Fruit fly (Drosophila melanogaster) whole organism, embryonic: ENCODE data around the gene Plod.
A peak's percentile ranks its signal among the peaks of the same experiment; 100 is the strongest.

Experiments
- B-H1 ChIP-seq: fragments of 200-800 bp; sonication (Bioruptor generic); IDR thresholded peaks from 3 replicates; pipeline ENCODE4 v1.3.6; 2022; ENCODE audit warnings: missing biosample characterization, missing genetic modification characterization
- CG10959 ChIP-seq: fragments of 200-800 bp; sonication (Bioruptor generic); IDR thresholded peaks from 2 replicates; pipeline ENCODE4 v1.3.6; 2022; ENCODE audit warnings: missing biosample characterization, missing genetic modification characterization
- CG12071 ChIP-seq: fragments of 200-800 bp; sonication (Bioruptor generic); optimal IDR thresholded peaks from 3 replicates; lab custom pipeline; 2018; ENCODE audit warnings: missing biosample characterization, mild to moderate bottlenecking, missing genetic modification characterization
- CG12219 ChIP-seq: fragments of 200-800 bp; sonication (Bioruptor generic); optimal IDR thresholded peaks from 3 replicates; lab custom pipeline; 2018; ENCODE audit warnings: missing biosample characterization, mild to moderate bottlenecking, missing genetic modification characterization
- CG13775 ChIP-seq: fragments of 200-800 bp; sonication (Bioruptor generic); optimal IDR thresholded peaks from 3 replicates; lab custom pipeline; 2017; ENCODE audit warnings: missing biosample characterization, mild to moderate bottlenecking, missing genetic modification characterization
- CG14014 ChIP-seq: fragments of 200-800 bp; sonication (Bioruptor generic); IDR thresholded peaks from 2 replicates; pipeline ENCODE4 v1.3.6; 2022; ENCODE audit warnings: missing biosample characterization, missing genetic modification characterization
- CG14860 ChIP-seq: fragments of 200-800 bp; sonication (Bioruptor generic); IDR thresholded peaks from 3 replicates; pipeline ENCODE4 v1.3.6; 2022; ENCODE audit warnings: missing biosample characterization, missing genetic modification characterization; ENCODE audit not compliant: partially characterized antibody
- CG1647 ChIP-seq: fragments of 200-800 bp; sonication (Bioruptor generic); optimal IDR thresholded peaks from 3 replicates; lab custom pipeline; 2016; ENCODE audit warnings: missing biosample characterization, missing genetic modification characterization
- CG16779 ChIP-seq: fragments of 200-800 bp; sonication (Bioruptor generic); IDR thresholded peaks from 2 replicates; pipeline ENCODE4 v1.3.6; 2022; ENCODE audit warnings: missing biosample characterization, missing genetic modification characterization
- CG16863 ChIP-seq: fragments of 200-800 bp; sonication (Bioruptor generic); optimal IDR thresholded peaks from 3 replicates; lab custom pipeline; 2016; ENCODE audit warnings: missing biosample characterization, missing genetic modification characterization
- CG17328 ChIP-seq: fragments of 200-800 bp; sonication (Bioruptor generic); IDR thresholded peaks from 2 replicates; pipeline ENCODE4 v1.3.6; 2022; ENCODE audit warnings: missing biosample characterization, missing genetic modification characterization
- CG17359 ChIP-seq: fragments of 200-800 bp; sonication (Bioruptor generic); optimal IDR thresholded peaks from 3 replicates; lab custom pipeline; 2018; ENCODE audit warnings: missing biosample characterization, mild to moderate bottlenecking, missing genetic modification characterization, moderate library complexity
- CG1792 ChIP-seq: fragments of 200-800 bp; sonication (Bioruptor generic); optimal IDR thresholded peaks from 2 replicates; lab custom pipeline; 2016; ENCODE audit warnings: missing biosample characterization, missing genetic modification characterization
- CG5953 ChIP-seq: fragments of 200-800 bp; sonication (Bioruptor generic); IDR thresholded peaks from 2 replicates; pipeline ENCODE4 v1.3.6; 2022; ENCODE audit warnings: missing biosample characterization, missing genetic modification characterization
- CG7271 ChIP-seq: fragments of 200-800 bp; sonication (Bioruptor generic); optimal IDR thresholded peaks from 2 replicates; lab custom pipeline; 2018; ENCODE audit warnings: missing biosample characterization, mild to moderate bottlenecking, missing genetic modification characterization, moderate library complexity
- CG7839 ChIP-seq: fragments of 200-800 bp; sonication (Bioruptor generic); optimal IDR thresholded peaks from 3 replicates; lab custom pipeline; 2018; ENCODE audit warnings: missing biosample characterization, mild to moderate bottlenecking, missing genetic modification characterization, moderate library complexity
- D19A ChIP-seq: fragments of 200-800 bp; optimal IDR thresholded peaks from 3 replicates; lab custom pipeline; 2019; ENCODE audit warnings: missing biosample characterization, mild to moderate bottlenecking, missing genetic modification characterization, moderate library complexity
- Dek ChIP-seq: fragments of 200-800 bp; sonication (Bioruptor generic); optimal IDR thresholded peaks from 3 replicates; lab custom pipeline; 2019; ENCODE audit warnings: missing biosample characterization, mild to moderate bottlenecking, missing genetic modification characterization, moderate library complexity
- Dll ChIP-seq: fragments of 200-800 bp; sonication (Bioruptor generic); IDR thresholded peaks from 4 replicates; pipeline ENCODE4 v1.3.6; 2022; ENCODE audit warnings: missing biosample characterization, missing genetic modification characterization; ENCODE audit not compliant: partially characterized antibody
- E2f2 ChIP-seq: fragments of 200-800 bp; sonication (Bioruptor generic); IDR thresholded peaks from 2 replicates; pipeline ENCODE4 v1.3.6; 2022; ENCODE audit warnings: missing biosample characterization, missing genetic modification characterization
- Fer3 ChIP-seq: fragments of 200-800 bp; sonication (Bioruptor generic); optimal IDR thresholded peaks from 2 replicates; lab custom pipeline; 2018; ENCODE audit warnings: missing biosample characterization, mild to moderate bottlenecking, missing genetic modification characterization, moderate library complexity
- Gsc ChIP-seq: fragments of 200-800 bp; sonication (Bioruptor generic); IDR thresholded peaks from 2 replicates; pipeline ENCODE4 v1.3.6; 2022; ENCODE audit warnings: missing biosample characterization, missing genetic modification characterization
- Hr51 ChIP-seq, 2 experiments: fragments of 200-800 bp; sonication (Bioruptor generic); optimal IDR thresholded peaks; 2 replicates in 1 of 2; 3 replicates in 1 of 2; lab custom pipeline; 2016 to 2018; ENCODE audit warnings: missing biosample characterization in 2 of 2, missing genetic modification characterization in 2 of 2, mild to moderate bottlenecking in 1 of 2, moderate library complexity in 1 of 2
- MESR4 ChIP-seq: fragments of 200-800 bp; sonication (Bioruptor generic); optimal IDR thresholded peaks from 2 replicates; lab custom pipeline; 2018; ENCODE audit warnings: missing biosample characterization, mild to moderate bottlenecking, missing genetic modification characterization, moderate library complexity
- Mes4 ChIP-seq: fragments of 200-800 bp; sonication (Bioruptor generic); optimal IDR thresholded peaks from 2 replicates; lab custom pipeline; 2016; ENCODE audit warnings: missing biosample characterization, missing genetic modification characterization
- Ravus ChIP-seq: fragments of 200-800 bp; sonication (Bioruptor generic); IDR thresholded peaks from 2 replicates; pipeline ENCODE4 v1.3.6; 2022; ENCODE audit warnings: missing biosample characterization, missing genetic modification characterization
- Sin3A ChIP-seq: fragments of >200 bp; optimal IDR thresholded peaks from 2 replicates; lab custom pipeline; 2018
- Spps ChIP-seq: fragments of 200-800 bp; sonication (Bioruptor generic); optimal IDR thresholded peaks from 2 replicates; lab custom pipeline; 2018; ENCODE audit warnings: missing biosample characterization, mild to moderate bottlenecking, missing genetic modification characterization
- Sry-δ ChIP-seq: fragments of 200-800 bp; sonication (Bioruptor generic); optimal IDR thresholded peaks from 2 replicates; lab custom pipeline; 2016; ENCODE audit warnings: missing biosample characterization, missing genetic modification characterization
- Ssrp ChIP-seq: fragments of 200-800 bp; sonication (Bioruptor generic); optimal IDR thresholded peaks from 2 replicates; lab custom pipeline; 2018; ENCODE audit warnings: missing biosample characterization, mild to moderate bottlenecking, missing genetic modification characterization, moderate library complexity
- ap ChIP-seq: fragments of 200-800 bp; sonication (Bioruptor generic); IDR thresholded peaks from 2 replicates; pipeline ENCODE4 v1.3.6; 2022; ENCODE audit warnings: missing biosample characterization, missing genetic modification characterization
- bbx ChIP-seq: fragments of 200-800 bp; sonication (Bioruptor generic); IDR thresholded peaks from 2 replicates; pipeline ENCODE4 v1.3.6; 2022; ENCODE audit warnings: missing biosample characterization, missing genetic modification characterization; ENCODE audit not compliant: partially characterized antibody
- cad ChIP-seq: fragments of >200 bp; optimal IDR thresholded peaks from 2 replicates; lab custom pipeline; 2017; ENCODE audit warnings: missing biosample characterization, missing genetic modification characterization
- chinmo ChIP-seq: fragments of 200-800 bp; sonication (Bioruptor generic); IDR thresholded peaks from 4 replicates; pipeline ENCODE4 v1.3.6; 2022; ENCODE audit warnings: missing biosample characterization, missing genetic modification characterization; ENCODE audit not compliant: partially characterized antibody
- crc ChIP-seq: fragments of 200-800 bp; sonication (Bioruptor generic); optimal IDR thresholded peaks from 2 replicates; lab custom pipeline; 2016; ENCODE audit warnings: missing biosample characterization, missing genetic modification characterization
- dm ChIP-seq: fragments of 200-800 bp; sonication (Bioruptor generic); optimal IDR thresholded peaks from 3 replicates; lab custom pipeline; 2016; ENCODE audit warnings: missing biosample characterization, missing genetic modification characterization
- dmrt11E ChIP-seq: fragments of 200-800 bp; sonication (Bioruptor generic); optimal IDR thresholded peaks from 3 replicates; lab custom pipeline; 2018; ENCODE audit warnings: missing biosample characterization, mild to moderate bottlenecking, missing genetic modification characterization, moderate library complexity
- ewg ChIP-seq: fragments of 200-800 bp; sonication (Bioruptor generic); optimal IDR thresholded peaks from 3 replicates; lab custom pipeline; 2017; ENCODE audit warnings: mild to moderate bottlenecking, missing biosample characterization, missing genetic modification reagents, missing genetic modification characterization
- gce ChIP-seq: fragments of 200-800 bp; sonication (Bioruptor generic); IDR thresholded peaks from 3 replicates; pipeline ENCODE4 v1.3.6; 2022; ENCODE audit warnings: missing biosample characterization, missing genetic modification characterization
- gfzf ChIP-seq: fragments of 200-800 bp; sonication (Bioruptor generic); optimal IDR thresholded peaks from 2 replicates; lab custom pipeline; 2016; ENCODE audit warnings: missing biosample characterization, mild to moderate bottlenecking, missing genetic modification characterization, moderate library complexity
- hbn ChIP-seq: fragments of 200-800 bp; sonication (Bioruptor generic); IDR thresholded peaks from 2 replicates; pipeline ENCODE4 v1.3.6; 2022; ENCODE audit warnings: missing biosample characterization, missing genetic modification characterization; ENCODE audit not compliant: partially characterized antibody
- ken ChIP-seq: fragments of 200-800 bp; sonication (Bioruptor generic); IDR thresholded peaks from 3 replicates; pipeline ENCODE4 v1.3.6; 2022; ENCODE audit warnings: missing biosample characterization, missing genetic modification characterization
- luna ChIP-seq: fragments of 200-800 bp; sonication (Bioruptor generic); optimal IDR thresholded peaks from 2 replicates; lab custom pipeline; 2016; ENCODE audit warnings: missing biosample characterization, missing genetic modification characterization
- mld ChIP-seq: fragments of 200-800 bp; sonication (Bioruptor generic); IDR thresholded peaks from 3 replicates; pipeline ENCODE4 v1.3.6; 2022; ENCODE audit warnings: missing biosample characterization, missing genetic modification characterization; ENCODE audit not compliant: partially characterized antibody
- pb ChIP-seq: fragments of 200-800 bp; sonication (Bioruptor generic); optimal IDR thresholded peaks from 3 replicates; lab custom pipeline; 2016; ENCODE audit warnings: missing biosample characterization, missing genetic modification characterization
- psq ChIP-seq: fragments of 200-800 bp; sonication (Bioruptor generic); optimal IDR thresholded peaks from 2 replicates; lab custom pipeline; 2017; ENCODE audit warnings: missing biosample characterization, missing genetic modification characterization
- rib ChIP-seq: fragments of 200-800 bp; sonication (Bioruptor generic); IDR thresholded peaks from 2 replicates; pipeline ENCODE4 v1.3.6; 2022; ENCODE audit warnings: missing biosample characterization, missing genetic modification characterization
- seq ChIP-seq: fragments of 200-800 bp; sonication (Bioruptor generic); IDR thresholded peaks from 2 replicates; pipeline ENCODE4 v1.3.6; 2022; ENCODE audit warnings: missing biosample characterization, missing genetic modification characterization
- sima ChIP-seq: fragments of 200-800 bp; sonication (Bioruptor generic); optimal IDR thresholded peaks from 2 replicates; lab custom pipeline; 2016; ENCODE audit warnings: missing biosample characterization, missing genetic modification characterization

The Plod gene

DNA sequence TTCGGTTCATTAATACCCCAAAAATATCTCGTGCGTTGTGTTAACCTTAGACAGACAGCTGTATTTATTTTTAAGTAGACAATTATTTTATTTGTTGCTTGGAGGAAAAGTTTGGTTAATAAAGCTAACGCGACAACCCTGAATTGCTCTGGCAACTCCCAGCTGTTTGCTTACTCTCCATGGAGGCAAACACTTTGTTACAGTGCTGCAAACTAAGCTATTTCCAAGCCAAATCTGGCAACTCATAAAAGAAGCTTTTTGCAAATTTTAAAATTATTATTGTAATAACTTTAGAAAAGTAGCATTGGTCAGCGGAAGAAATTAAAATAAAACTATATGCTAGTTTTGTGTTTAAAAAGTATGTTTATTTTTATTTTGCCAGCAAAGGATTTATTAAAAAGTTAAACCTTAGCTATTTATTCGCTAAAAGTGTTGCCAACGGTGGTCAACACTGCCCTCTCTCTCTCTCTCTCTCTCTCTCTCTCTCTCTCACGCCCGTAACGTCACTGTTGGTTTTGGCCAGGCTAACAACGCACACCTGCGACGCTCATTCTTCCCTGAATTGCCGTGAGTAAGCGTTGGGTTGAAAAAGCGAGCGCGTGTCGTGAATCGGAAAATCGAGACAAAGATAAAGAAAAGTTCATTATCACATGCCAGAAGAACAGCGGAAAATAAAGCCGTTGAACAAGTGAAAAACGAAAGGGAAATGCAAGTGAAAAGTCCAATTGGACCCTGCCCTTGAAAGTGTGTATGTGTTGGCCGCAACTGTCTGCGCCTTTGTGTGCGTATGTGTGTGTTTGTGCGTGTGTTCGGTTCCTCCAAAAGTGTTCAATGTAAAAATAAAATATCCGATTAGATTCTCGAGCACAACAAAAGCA, 9.7 kb upstream of the Plod start (continued):
- TF ChIP-seq MESR4 (GFP tag; lab: Kevin White, UChicago) (peak; percentile 35), CG14860 (GFP tag; lab: Robert Waterston, UW) (no peak), E2f2 (GFP tag; lab: Robert Waterston, UW) (peak; percentile 71), Mes4 (GFP tag; lab: Kevin White, UChicago) (peak; percentile 84), luna (GFP tag; lab: Kevin White, UChicago) (peak; percentile 36), CG7271 (tag; lab: Kevin White, UChicago) (peak; percentile 57), Ravus (GFP tag; lab: Robert Waterston, UW) (peak; percentile 69), gce (peak; percentile 93), CG5953 (GFP tag; lab: Robert Waterston, UW) (peak; percentile 90), crc (peak; percentile 77), CG7839 (peak; percentile 78), bbx (GFP tag; lab: Robert Waterston, UW) (no peak), sima (GFP tag; lab: Kevin White, UChicago) (peak; percentile 72), gfzf (GFP tag; lab: Kevin White, UChicago) (no peak), rib (GFP tag; lab: Robert Waterston, UW) (peak; percentile 96), Fer3 (tag; lab: Kevin White, UChicago) (peak; percentile 90), cad (GFP tag; lab: Kevin White, UChicago) (no peak), D19A (tag; lab: Kevin White, UChicago) (peak; percentile 67), CG1792 (GFP tag; lab: Kevin White, UChicago) (peak; percentile 85), dmrt11E (peak; percentile 52), Dek (peak; percentile 82), Spps (tag; lab: Kevin White, UChicago) (peak; percentile 51), pb (GFP tag; lab: Kevin White, UChicago) (peak; percentile 86), hbn (0 out of 2 replicates have a peak, but pooled peaks have one; percentile 7), ewg (GFP tag; lab: Kevin White, UChicago) (peak; percentile 66), ap (GFP tag; lab: Robert Waterston, UW) (peak; percentile 76), B-H1 (GFP tag; lab: Robert Waterston, UW) (peak; percentile 89), Hr51 (GFP tag; optimal IDR thresholded peaks at IDR 0.05; lab: Kevin White, UChicago) (peak; percentile 80 to 86), psq (peak; percentile 52), Ssrp (tag; lab: Kevin White, UChicago) (peak; percentile 68), CG16863 (GFP tag; lab: Kevin White, UChicago) (peak; percentile 86), CG1647 (GFP tag; lab: Kevin White, UChicago) (peak; percentile 90), mld (no peak), CG12071 (GFP tag; lab: Kevin White, UChicago) (peak; percentile 92), Sin3A (peak; percentile 17), CG16779 (peak; percentile 92), CG12219 (GFP tag; lab: Kevin White, UChicago) (peak; percentile 84), CG17328 (GFP tag; lab: Robert Waterston, UW) (peak; percentile 93), Sry-δ (GFP tag; lab: Kevin White, UChicago) (peak; percentile 42), CG10959 (GFP tag; lab: Robert Waterston, UW) (peak; percentile 79), seq (peak; percentile 91), ken (GFP tag; lab: Robert Waterston, UW) (peak; percentile 85), CG17359 (tag; lab: Kevin White, UChicago) (peak; percentile 91), Dll (GFP tag; lab: Robert Waterston, UW) (peak; percentile 52; the same call in 3 of the 4 replicates), dm (GFP tag; lab: Kevin White, UChicago) (peak; percentile 9), chinmo (0 out of 4 replicates have a peak, but pooled peaks have one; percentile 67), CG14014 (peak; percentile 92), CG13775 (peak; percentile 83), Gsc (GFP tag; lab: Robert Waterston, UW) (no peak)
